Fruit fly (Drosophila melanogaster): ENCODE data around the gene betaTub97EF.

dm6 chr3R:27937752-27938694, 50.2 kb downstream of the betaTub97EF start, which contains the start of the genes NSD and BOD1:
- no peak for TF ChIP-seq CG6854 (GFP tag; optimal IDR thresholded peaks at IDR 0.05)
- TF ChIP-seq Ets21C (GFP tag; optimal IDR thresholded peaks at IDR 0.05) = no peak
- no peak for TF ChIP-seq Met (GFP tag; optimal IDR thresholded peaks at IDR 0.05)
- no peak for TF ChIP-seq CG15336 (GFP tag; IDR thresholded peaks at IDR 0.05)

Measured in whole organism, prepupa.